Worm (Caenorhabditis elegans) whole organism, L3 larva: Measurements from ENCODE around the gene C35A11.3.

Experiments used
- elt-1 ChIP-seq: fragments of 150-350 bp; optimal IDR thresholded peaks from 2 replicates; lab custom pipeline; 2014; ENCODE audit warnings: missing biosample characterization, missing genetic modification characterization
- lin-15B ChIP-seq: fragments of 150-350 bp; optimal IDR thresholded peaks from 2 replicates; lab custom pipeline; 2014; ENCODE audit warnings: missing biosample characterization, missing genetic modification characterization
- nfya-1 ChIP-seq: sonication (generic microtip); optimal IDR thresholded peaks from 2 replicates; lab custom pipeline; 2017; ENCODE audit warnings: missing genetic modification characterization, mild to moderate bottlenecking, missing compliant biosample characterization, antibody characterized with exemption, moderate library complexity; ENCODE audit not compliant: insufficient read depth
- nhr-23 ChIP-seq: fragments of 150-350 bp; optimal IDR thresholded peaks from 2 replicates; lab custom pipeline; 2014; ENCODE audit warnings: missing biosample characterization, missing genetic modification reagents, missing genetic modification characterization
- nhr-25 ChIP-seq: sonication (generic microtip); optimal IDR thresholded peaks from 2 replicates; lab custom pipeline; 2017; ENCODE audit warnings: missing biosample characterization, missing genetic modification characterization
- nhr-28 ChIP-seq: fragments of 150-350 bp; optimal IDR thresholded peaks from 2 replicates; lab custom pipeline; 2014; ENCODE audit warnings: missing biosample characterization, missing genetic modification characterization
- nhr-77 ChIP-seq: fragments of 150-350 bp; optimal IDR thresholded peaks from 2 replicates; lab custom pipeline; 2014; ENCODE audit warnings: missing biosample characterization, missing genetic modification characterization
- pha-4 ChIP-seq: fragments of 150-350 bp; optimal IDR thresholded peaks from 2 replicates; lab custom pipeline; 2014; ENCODE audit warnings: missing biosample characterization, missing genetic modification reagents, missing genetic modification characterization
- zag-1 ChIP-seq: fragments of 150-350 bp; optimal IDR thresholded peaks from 2 replicates; lab custom pipeline; 2014; ENCODE audit warnings: missing biosample characterization, missing genetic modification characterization

DNA sequence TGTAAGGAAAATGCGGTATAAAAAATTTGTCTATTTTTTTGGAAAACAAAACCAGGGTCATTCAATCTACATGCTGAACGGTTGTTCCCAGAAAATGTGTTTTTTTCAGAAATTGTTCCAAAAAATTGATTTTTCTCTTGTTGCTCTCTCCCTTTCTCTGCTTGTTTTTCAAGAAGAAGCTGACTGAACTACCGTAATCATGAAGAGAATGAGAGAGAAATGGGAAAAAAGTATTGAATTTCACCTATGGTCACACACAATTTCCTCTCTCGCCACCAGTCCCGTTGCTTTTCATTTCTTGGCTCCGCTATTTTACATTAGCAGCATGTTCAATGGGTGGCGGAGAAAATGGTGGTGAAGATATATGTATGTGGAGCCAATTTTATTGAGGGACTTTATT is 49.4 kb upstream of the C35A11.3 start:
- TF ChIP-seq lin-15B (no peak), elt-1 (no peak), nhr-23 (tag; lab: Kevin White, UChicago) (no peak), nhr-77 (tag; lab: Kevin White, UChicago) (no peak), nhr-28 (tag; lab: Kevin White, UChicago) (no peak), pha-4 (tag; lab: Kevin White, UChicago) (no peak), nfya-1 (no peak), nhr-25 (tag; lab: Kevin White, UChicago) (no peak), zag-1 (tag; lab: Kevin White, UChicago) (no peak)
